Fruit fly (Drosophila melanogaster) whole organism, embryonic: ENCODE measurements around the gene dbo.
A peak's percentile ranks its signal among the peaks of the same experiment; 100 is the strongest.

Experiments
- Antp ChIP-seq: fragments of 200-800 bp; sonication (Bioruptor generic); optimal IDR thresholded peaks from 3 replicates; lab custom pipeline; 2016; ENCODE audit warnings: missing biosample characterization, missing genetic modification characterization
- CG12071 ChIP-seq: fragments of 200-800 bp; sonication (Bioruptor generic); optimal IDR thresholded peaks from 3 replicates; lab custom pipeline; 2018; ENCODE audit warnings: missing biosample characterization, mild to moderate bottlenecking, missing genetic modification characterization
- CG12104 ChIP-seq: fragments of 200-800 bp; sonication (Bioruptor generic); optimal IDR thresholded peaks from 3 replicates; lab custom pipeline; 2016; ENCODE audit warnings: missing biosample characterization, missing genetic modification characterization
- CG1233 ChIP-seq: fragments of 200-800 bp; sonication (Bioruptor generic); optimal IDR thresholded peaks from 4 replicates; lab custom pipeline; 2018; ENCODE audit warnings: missing biosample characterization, mild to moderate bottlenecking, missing genetic modification characterization
- CG12744 ChIP-seq: fragments of 200-800 bp; sonication (Bioruptor generic); optimal IDR thresholded peaks from 2 replicates; lab custom pipeline; 2016; ENCODE audit warnings: missing biosample characterization, missing genetic modification characterization
- CG14050 ChIP-seq: fragments of 200-800 bp; sonication (Bioruptor generic); IDR thresholded peaks from 3 replicates; pipeline ENCODE4 v1.3.6; 2022; ENCODE audit warnings: missing biosample characterization, missing genetic modification characterization
- CG14965 ChIP-seq: fragments of 200-800 bp; sonication (Bioruptor generic); optimal IDR thresholded peaks from 2 replicates; lab custom pipeline; 2016; ENCODE audit warnings: missing biosample characterization, missing genetic modification characterization, borderline replicate concordance
- CG15601 ChIP-seq: fragments of 200-800 bp; sonication (Bioruptor generic); optimal IDR thresholded peaks from 3 replicates; lab custom pipeline; 2019; ENCODE audit warnings: missing biosample characterization, mild to moderate bottlenecking, missing genetic modification characterization, moderate library complexity
- CG16813 ChIP-seq: fragments of 200-800 bp; sonication (Bioruptor generic); IDR thresholded peaks from 3 replicates; pipeline ENCODE4 v1.3.6; 2022; ENCODE audit warnings: missing biosample characterization, missing genetic modification characterization; ENCODE audit not compliant: partially characterized antibody
- CG17802 ChIP-seq: fragments of 200-800 bp; sonication (Bioruptor generic); optimal IDR thresholded peaks from 2 replicates; lab custom pipeline; 2018; ENCODE audit warnings: missing biosample characterization, mild to moderate bottlenecking, missing genetic modification characterization, moderate library complexity
- CG18599 ChIP-seq: fragments of 200-800 bp; sonication (Bioruptor generic); optimal IDR thresholded peaks from 3 replicates; lab custom pipeline; 2017; ENCODE audit warnings: missing biosample characterization, missing genetic modification characterization, mild to moderate bottlenecking, moderate library complexity, missing genetic modification reagents
- CG18619 ChIP-seq: fragments of 200-800 bp; sonication (Bioruptor generic); optimal IDR thresholded peaks from 3 replicates; lab custom pipeline; 2017; ENCODE audit warnings: missing biosample characterization, mild to moderate bottlenecking, missing genetic modification characterization
- CG18764 ChIP-seq: fragments of 200-800 bp; sonication (Bioruptor generic); optimal IDR thresholded peaks from 3 replicates; lab custom pipeline; 2016; ENCODE audit warnings: missing biosample characterization, missing genetic modification characterization
- CG2129 ChIP-seq: fragments of 200-800 bp; sonication (Bioruptor generic); IDR thresholded peaks from 2 replicates; pipeline ENCODE4 v1.3.6; 2022; ENCODE audit warnings: missing biosample characterization, missing genetic modification characterization; ENCODE audit not compliant: partially characterized antibody
- CG3163 ChIP-seq: fragments of 200-800 bp; sonication (Bioruptor generic); optimal IDR thresholded peaks from 3 replicates; lab custom pipeline; 2016; ENCODE audit warnings: missing biosample characterization, missing genetic modification characterization
- CG32767 ChIP-seq: fragments of 200-800 bp; sonication (Bioruptor generic); IDR thresholded peaks from 2 replicates; pipeline ENCODE4 v1.3.6; 2022; ENCODE audit warnings: missing biosample characterization, missing genetic modification characterization
- CG32772 ChIP-seq: fragments of 200-800 bp; sonication (Bioruptor generic); IDR thresholded peaks from 2 replicates; pipeline ENCODE4 v1.3.6; 2022; ENCODE audit warnings: missing biosample characterization, missing genetic modification characterization
- CG3281 ChIP-seq: fragments of 200-800 bp; sonication (Bioruptor generic); optimal IDR thresholded peaks from 3 replicates; lab custom pipeline; 2017; ENCODE audit warnings: missing biosample characterization, mild to moderate bottlenecking, missing genetic modification characterization
- CG33557 ChIP-seq: fragments of 200-800 bp; sonication (Bioruptor generic); optimal IDR thresholded peaks from 2 replicates; lab custom pipeline; 2019; ENCODE audit warnings: missing biosample characterization, mild to moderate bottlenecking, missing genetic modification characterization, moderate library complexity
- CG3838 ChIP-seq: fragments of 200-800 bp; sonication (Bioruptor generic); optimal IDR thresholded peaks from 3 replicates; lab custom pipeline; 2016; ENCODE audit warnings: missing biosample characterization, missing genetic modification characterization
- CG4360 ChIP-seq: fragments of 200-800 bp; sonication (Bioruptor generic); IDR thresholded peaks from 2 replicates; pipeline ENCODE4 v1.3.6; 2022; ENCODE audit warnings: missing biosample characterization, missing genetic modification characterization
- CG7271 ChIP-seq: fragments of 200-800 bp; sonication (Bioruptor generic); optimal IDR thresholded peaks from 2 replicates; lab custom pipeline; 2018; ENCODE audit warnings: missing biosample characterization, mild to moderate bottlenecking, missing genetic modification characterization, moderate library complexity
- CG7786 ChIP-seq: fragments of 200-800 bp; sonication (Bioruptor generic); optimal IDR thresholded peaks from 2 replicates; lab custom pipeline; 2016; ENCODE audit warnings: missing biosample characterization, missing genetic modification characterization
- CG8765 ChIP-seq: fragments of 200-800 bp; sonication (Bioruptor generic); IDR thresholded peaks from 2 replicates; pipeline ENCODE4 v1.3.6; 2022; ENCODE audit warnings: missing biosample characterization, missing genetic modification characterization
- CG8924 ChIP-seq: fragments of 200-800 bp; optimal IDR thresholded peaks from 3 replicates; lab custom pipeline; 2019; ENCODE audit warnings: missing biosample characterization, mild to moderate bottlenecking, missing genetic modification characterization, moderate library complexity
- CkIIα-i1 ChIP-seq: fragments of 200-800 bp; sonication (Bioruptor generic); IDR thresholded peaks from 2 replicates; pipeline ENCODE4 v1.3.6; 2022; ENCODE audit warnings: missing biosample characterization, missing genetic modification characterization
- Dek ChIP-seq: fragments of 200-800 bp; sonication (Bioruptor generic); optimal IDR thresholded peaks from 3 replicates; lab custom pipeline; 2019; ENCODE audit warnings: missing biosample characterization, mild to moderate bottlenecking, missing genetic modification characterization, moderate library complexity
- Dip3 ChIP-seq: fragments of 200-800 bp; sonication (Bioruptor generic); optimal IDR thresholded peaks from 3 replicates; lab custom pipeline; 2016; ENCODE audit warnings: missing biosample characterization, missing genetic modification characterization
- Elba2 ChIP-seq: fragments of 200-800 bp; sonication (Bioruptor generic); optimal IDR thresholded peaks from 3 replicates; lab custom pipeline; 2016; ENCODE audit warnings: missing biosample characterization, missing genetic modification characterization
- H15 ChIP-seq: fragments of 200-800 bp; sonication (Bioruptor generic); IDR thresholded peaks from 3 replicates; pipeline ENCODE4 v1.3.6; 2022; ENCODE audit warnings: missing biosample characterization, missing genetic modification characterization
- HLH4C ChIP-seq: fragments of 200-800 bp; sonication (Bioruptor generic); IDR thresholded peaks from 3 replicates; pipeline ENCODE4 v1.3.6; 2022; ENCODE audit warnings: missing biosample characterization, missing genetic modification characterization; ENCODE audit not compliant: partially characterized antibody
- HmgZ ChIP-seq: fragments of 200-800 bp; sonication (Bioruptor generic); optimal IDR thresholded peaks from 2 replicates; lab custom pipeline; 2018; ENCODE audit warnings: missing biosample characterization, mild to moderate bottlenecking, missing genetic modification characterization
- Oli ChIP-seq: fragments of 200-800 bp; sonication (Bioruptor generic); optimal IDR thresholded peaks from 2 replicates; lab custom pipeline; 2018; ENCODE audit warnings: missing biosample characterization, mild to moderate bottlenecking, missing genetic modification characterization, moderate library complexity
- Scr ChIP-seq: fragments of 200-800 bp; sonication (Bioruptor generic); IDR thresholded peaks from 2 replicates; pipeline ENCODE4 v1.3.6; 2022; ENCODE audit warnings: missing biosample characterization, missing genetic modification characterization; ENCODE audit not compliant: partially characterized antibody
- Tbp ChIP-seq: fragments of >200 bp; optimal IDR thresholded peaks from 2 replicates; lab custom pipeline; 2018; ENCODE audit warnings: missing biosample characterization, missing genetic modification characterization
- Usf ChIP-seq: fragments of 200-800 bp; sonication (Bioruptor generic); optimal IDR thresholded peaks from 2 replicates; lab custom pipeline; 2017; ENCODE audit warnings: missing genotype, missing biosample characterization, missing genetic modification characterization
- abd-A ChIP-seq: fragments of 200-800 bp; sonication (Bioruptor generic); optimal IDR thresholded peaks from 3 replicates; lab custom pipeline; 2019; ENCODE audit warnings: missing biosample characterization, mild to moderate bottlenecking, missing genetic modification characterization, moderate library complexity
- aop ChIP-seq: fragments of 200-800 bp; sonication (Bioruptor generic); IDR thresholded peaks from 2 replicates; pipeline ENCODE4 v1.3.6; 2022; ENCODE audit warnings: missing biosample characterization, missing genetic modification characterization
- bcd ChIP-seq: fragments of 200-800 bp; sonication (Bioruptor generic); optimal IDR thresholded peaks from 2 replicates; lab custom pipeline; 2017; ENCODE audit warnings: missing biosample characterization, mild to moderate bottlenecking, missing genetic modification characterization
- emc ChIP-seq: fragments of 200-800 bp; sonication (Bioruptor generic); optimal IDR thresholded peaks from 2 replicates; lab custom pipeline; 2016; ENCODE audit warnings: missing biosample characterization, missing genetic modification characterization
- en ChIP-seq: fragments of 200-800 bp; sonication (Bioruptor generic); optimal IDR thresholded peaks from 2 replicates; lab custom pipeline; 2016; ENCODE audit warnings: missing biosample characterization, missing genetic modification characterization
- gem ChIP-seq: fragments of 200-800 bp; sonication (Bioruptor generic); optimal IDR thresholded peaks from 2 replicates; lab custom pipeline; 2019; ENCODE audit warnings: missing biosample characterization, mild to moderate bottlenecking, missing genetic modification characterization, moderate library complexity
- gfzf ChIP-seq: fragments of 200-800 bp; sonication (Bioruptor generic); optimal IDR thresholded peaks from 2 replicates; lab custom pipeline; 2016; ENCODE audit warnings: missing biosample characterization, mild to moderate bottlenecking, missing genetic modification characterization, moderate library complexity
- gro ChIP-seq: fragments of 200-800 bp; sonication (Bioruptor generic); optimal IDR thresholded peaks from 2 replicates; lab custom pipeline; 2016; ENCODE audit warnings: missing biosample characterization, missing genetic modification characterization
- ken ChIP-seq: fragments of 200-800 bp; sonication (Bioruptor generic); IDR thresholded peaks from 3 replicates; pipeline ENCODE4 v1.3.6; 2022; ENCODE audit warnings: missing biosample characterization, missing genetic modification characterization
- lilli ChIP-seq: fragments of 200-800 bp; sonication (Bioruptor generic); optimal IDR thresholded peaks from 3 replicates; lab custom pipeline; 2016; ENCODE audit warnings: missing biosample characterization, missing genetic modification characterization
- org-1 ChIP-seq: fragments of 200-800 bp; sonication (Bioruptor generic); optimal IDR thresholded peaks from 2 replicates; lab custom pipeline; 2017; ENCODE audit warnings: missing biosample characterization, missing genetic modification characterization
- pzg ChIP-seq: fragments of 200-800 bp; sonication (Bioruptor generic); optimal IDR thresholded peaks from 3 replicates; lab custom pipeline; 2018; ENCODE audit warnings: missing biosample characterization, mild to moderate bottlenecking, missing genetic modification characterization, moderate library complexity
- slou ChIP-seq: fragments of 200-800 bp; sonication (Bioruptor generic); optimal IDR thresholded peaks from 3 replicates; lab custom pipeline; 2016; ENCODE audit warnings: missing biosample characterization, missing genetic modification characterization
- so ChIP-seq: fragments of 200-800 bp; sonication (Bioruptor generic); IDR thresholded peaks from 3 replicates; pipeline ENCODE4 v1.3.6; 2022; ENCODE audit warnings: missing biosample characterization, missing genetic modification characterization
- tup ChIP-seq: fragments of 200-800 bp; sonication (Bioruptor generic); optimal IDR thresholded peaks from 2 replicates; lab custom pipeline; 2016; ENCODE audit warnings: missing biosample characterization, mild to moderate bottlenecking, missing genetic modification characterization, moderate library complexity
- zfh2 ChIP-seq: fragments of 200-800 bp; sonication (Bioruptor generic); optimal IDR thresholded peaks from 2 replicates; lab custom pipeline; 2016; ENCODE audit warnings: missing biosample characterization, missing genetic modification characterization

The dbo gene

DNA sequence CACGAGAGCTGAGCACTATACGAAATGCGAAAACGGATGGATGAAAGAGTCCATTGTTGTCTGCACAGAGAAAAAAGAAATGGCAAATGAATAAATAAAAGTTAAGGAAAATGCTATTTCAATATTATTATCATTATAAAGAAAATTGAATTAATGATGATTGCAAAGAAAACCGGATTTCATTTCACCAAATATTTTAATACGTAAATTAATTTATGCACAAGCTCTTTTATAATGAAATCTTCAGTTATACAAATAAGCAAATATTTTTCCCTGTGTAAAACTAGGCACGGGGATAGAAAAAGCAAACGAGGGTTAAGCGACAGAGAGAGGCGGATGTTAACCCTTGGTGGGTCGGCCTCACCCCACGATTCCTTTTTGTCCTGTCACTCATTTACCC is 39.3 kb upstream of the dbo start (continued):
- TF ChIP-seq CG14050: no peak
- no peak for TF ChIP-seq emc (GFP tag; lab: Kevin White, UChicago)
- TF ChIP-seq CG3838 (GFP tag; lab: Kevin White, UChicago): no peak
- TF ChIP-seq CG8924 (tag; lab: Kevin White, UChicago): peak; percentile 83
- no peak for TF ChIP-seq lilli (GFP tag; lab: Kevin White, UChicago)
- peak; percentile 52 for TF ChIP-seq CG33557 (GFP tag; lab: Kevin White, UChicago)
- TF ChIP-seq CG15601 (tag; lab: Kevin White, UChicago): peak; percentile 59
- TF ChIP-seq CG12071 (GFP tag; lab: Kevin White, UChicago): no peak
- TF ChIP-seq CG2129 (GFP tag; lab: Robert Waterston, UW): no peak
- TF ChIP-seq abd-A (tag; lab: Kevin White, UChicago): no peak
- TF ChIP-seq so (GFP tag; lab: Robert Waterston, UW): peak; percentile 56; the same call in 2 of the 3 replicates
- peak; percentile 48 for TF ChIP-seq CG1233 (GFP tag; lab: Kevin White, UChicago)
- no peak for TF ChIP-seq CG18764 (GFP tag; lab: Kevin White, UChicago)
- peak; percentile 9 for TF ChIP-seq CG12104
- TF ChIP-seq aop (GFP tag; lab: Robert Waterston, UW): no peak
- TF ChIP-seq CG3281 (GFP tag; lab: Kevin White, UChicago): peak; percentile 4
- no peak for TF ChIP-seq slou (GFP tag; lab: Kevin White, UChicago)
- TF ChIP-seq Usf: no peak
- peak; percentile 48; the same call in 1 of the 2 replicates for TF ChIP-seq CG8765 (GFP tag; lab: Robert Waterston, UW)
- no peak for TF ChIP-seq HmgZ (tag; lab: Kevin White, UChicago)
- no peak for TF ChIP-seq H15
- peak; percentile 26 for TF ChIP-seq bcd (GFP tag; lab: Kevin White, UChicago)
- TF ChIP-seq CG18599: peak; percentile 74
- peak; percentile 5 for TF ChIP-seq Elba2 (GFP tag; lab: Kevin White, UChicago)
- TF ChIP-seq gro (GFP tag; lab: Kevin White, UChicago): no peak
- no peak for TF ChIP-seq en (GFP tag; lab: Kevin White, UChicago)
- no peak for TF ChIP-seq CG3163 (GFP tag; lab: Kevin White, UChicago)
- TF ChIP-seq CG14965 (GFP tag; lab: Kevin White, UChicago): no peak
- no peak for TF ChIP-seq CG18619 (GFP tag; lab: Kevin White, UChicago)
- TF ChIP-seq org-1: peak; percentile 22
- no peak for TF ChIP-seq CG17802 (tag; lab: Kevin White, UChicago)
- TF ChIP-seq tup (GFP tag; lab: Kevin White, UChicago): no peak
- TF ChIP-seq CG16813 (GFP tag; lab: Robert Waterston, UW): no peak
- peak; percentile 84 for TF ChIP-seq gem (tag; lab: Kevin White, UChicago)
- TF ChIP-seq Scr (GFP tag; lab: Robert Waterston, UW): no peak
- TF ChIP-seq CG32772 (GFP tag; lab: Robert Waterston, UW): no peak
- no peak for TF ChIP-seq pzg (GFP tag; lab: Kevin White, UChicago)
- no peak for TF ChIP-seq CG12744 (GFP tag; lab: Kevin White, UChicago)
- TF ChIP-seq Tbp (GFP tag; lab: Kevin White, UChicago): no peak
- no peak for TF ChIP-seq Dek (tag; lab: Kevin White, UChicago)
- no peak for TF ChIP-seq CkIIα-i1 (GFP tag; lab: Robert Waterston, UW)
- TF ChIP-seq zfh2: no peak
- TF ChIP-seq CG7271 (tag; lab: Kevin White, UChicago): peak; percentile 61
- no peak for TF ChIP-seq gfzf
- no peak for TF ChIP-seq CG32767 (GFP tag; lab: Robert Waterston, UW)
- TF ChIP-seq Dip3 (GFP tag; lab: Kevin White, UChicago): no peak
- no peak for TF ChIP-seq Antp (GFP tag; lab: Kevin White, UChicago)
- no peak for TF ChIP-seq HLH4C (GFP tag; lab: Robert Waterston, UW)
- no peak for TF ChIP-seq ken
- 0 out of 2 replicates have a peak, but pooled peaks have one; percentile 3 for TF ChIP-seq CG4360 (GFP tag; lab: Robert Waterston, UW)
- no peak for TF ChIP-seq CG7786 (GFP tag; lab: Kevin White, UChicago)
- TF ChIP-seq Oli (tag; lab: Kevin White, UChicago): peak; percentile 56
